Worm (Caenorhabditis elegans): Measurements from ENCODE around the gene ZK354.2.

ZK354.2 gene

ce11 chrIV:5334518-5334917 is 21.3 kb downstream of the ZK354.2 start (continued):
- TF ChIP-seq lin-14 (GFP tag; optimal IDR thresholded peaks at IDR 0.05), result peak; percentile 75
- TF ChIP-seq ets-5 (GFP tag; IDR thresholded peaks at IDR 0.05), result no peak
- TF ChIP-seq elt-2 (tag; optimal IDR thresholded peaks at IDR 0.05), result no peak

DNA sequence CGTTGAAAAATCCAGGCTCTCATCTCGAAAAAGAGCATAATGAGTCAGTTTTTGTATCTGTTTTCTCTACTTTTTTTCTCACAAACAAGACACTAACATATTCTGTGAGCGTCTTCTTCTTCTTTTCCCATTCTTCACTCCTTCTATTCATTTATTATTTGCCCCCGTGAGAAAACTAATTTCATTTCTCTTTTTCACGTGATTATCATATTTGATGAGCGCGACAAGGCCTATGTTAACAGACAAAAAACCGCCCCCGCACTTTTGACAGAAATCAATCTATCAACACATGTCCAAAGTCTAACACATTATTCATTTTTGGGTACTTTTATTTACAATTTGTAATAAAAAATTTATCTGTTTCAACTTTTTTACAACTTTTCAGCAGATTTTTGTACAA is 24.4 kb downstream of the ZK354.2 start:
- TF ChIP-seq mep-1 (tag; optimal IDR thresholded peaks at IDR 0.05), result peak; percentile 5
- no peak for TF ChIP-seq fos-1 (tag; optimal IDR thresholded peaks at IDR 0.05)
- no peak for TF ChIP-seq nhr-237 (tag; optimal IDR thresholded peaks at IDR 0.05)
- no peak for TF ChIP-seq skn-1 (tag; optimal IDR thresholded peaks at IDR 0.05)
- peak; percentile 49 for TF ChIP-seq nhr-71 (tag; optimal IDR thresholded peaks at IDR 0.05)
- TF ChIP-seq ztf-11 (tag; optimal IDR thresholded peaks at IDR 0.05), result no peak
- no peak for TF ChIP-seq F16B12.6 (tag; optimal IDR thresholded peaks at IDR 0.05)
- TF ChIP-seq lsy-2 (tag; optimal IDR thresholded peaks at IDR 0.05), result peak in 1 of 2 experiments; percentile 17
- no peak for TF ChIP-seq lir-3 (tag; optimal IDR thresholded peaks at IDR 0.05; ENCODE audit: poor library complexity)
- peak; percentile 22 for TF ChIP-seq nhr-20 (tag; optimal IDR thresholded peaks at IDR 0.05)
- TF ChIP-seq blmp-1 (tag; optimal IDR thresholded peaks at IDR 0.05), result peak; percentile 67
- no peak for TF ChIP-seq irx-1 (tag; optimal IDR thresholded peaks at IDR 0.05)
- no peak for TF ChIP-seq dsc-1 (tag; optimal IDR thresholded peaks at IDR 0.05)
- TF ChIP-seq efl-3 (GFP tag; optimal IDR thresholded peaks at IDR 0.05), result no peak
- TF ChIP-seq snu-23 (GFP tag; optimal IDR thresholded peaks at IDR 0.05), result peak; percentile 10
- TF ChIP-seq mef-2 (tag; optimal IDR thresholded peaks at IDR 0.05), result no peak
- peak in 1 of 6 experiments; percentile 47 for TF ChIP-seq elt-3 (tag; optimal IDR thresholded peaks at IDR 0.05)
- TF ChIP-seq nhr-77 (tag; optimal IDR thresholded peaks at IDR 0.05), result no peak
- TF ChIP-seq mdl-1 (tag; optimal IDR thresholded peaks at IDR 0.05), result no peak
- no peak for TF ChIP-seq tlp-1 (tag; optimal IDR thresholded peaks at IDR 0.05)
- TF ChIP-seq efl-1 (optimal IDR thresholded peaks at IDR 0.05), result no peak
- TF ChIP-seq efl-1 (GFP tag; optimal IDR thresholded peaks at IDR 0.05 in 1 of 2), result peak in 1 of 2 experiments; percentile 59
- no peak for TF ChIP-seq Y116A8C.19 (tag; optimal IDR thresholded peaks at IDR 0.05; ENCODE audit: borderline replicate concordance)
- no peak for TF ChIP-seq xbp-1 (tag; optimal IDR thresholded peaks at IDR 0.05)
- no peak for TF ChIP-seq fkh-10 (GFP tag; optimal IDR thresholded peaks at IDR 0.05)
- no peak for TF ChIP-seq ces-1 (GFP tag; optimal IDR thresholded peaks at IDR 0.05)
- TF ChIP-seq lin-35 (GFP tag; optimal IDR thresholded peaks at IDR 0.05), result peak in 1 of 2 experiments; percentile 25
- TF ChIP-seq isw-1 (GFP tag; IDR thresholded peaks at IDR 0.05), result no peak
- TF ChIP-seq unc-86 (tag; optimal IDR thresholded peaks at IDR 0.05), result peak; percentile 61
- TF ChIP-seq unc-62 (GFP tag; optimal IDR thresholded peaks at IDR 0.05), result no peak
- TF ChIP-seq lin-14 (GFP tag; optimal IDR thresholded peaks at IDR 0.05), result peak; percentile 69
- TF ChIP-seq pax-3 (tag; optimal IDR thresholded peaks at IDR 0.05), result no peak
- no peak for TF ChIP-seq ets-5 (GFP tag; IDR thresholded peaks at IDR 0.05)
- no peak for TF ChIP-seq lin-13 (GFP tag; optimal IDR thresholded peaks at IDR 0.05)
- TF ChIP-seq ama-1 (optimal IDR thresholded peaks at IDR 0.05), result no peak
- TF ChIP-seq nhr-85 (tag), result peak; percentile 81
- TF ChIP-seq nhr-76 (tag; optimal IDR thresholded peaks at IDR 0.05), result no peak
- no peak for TF ChIP-seq alr-1 (tag; optimal IDR thresholded peaks at IDR 0.05; ENCODE audit: borderline replicate concordance)
- TF ChIP-seq nhr-47 (tag; optimal IDR thresholded peaks at IDR 0.05), result no peak
- no peak for TF ChIP-seq aly-2 (tag; optimal IDR thresholded peaks at IDR 0.05)
- no peak for TF ChIP-seq ceh-90 (tag; optimal IDR thresholded peaks at IDR 0.05)
- no peak for TF ChIP-seq ceh-8 (GFP tag; optimal IDR thresholded peaks at IDR 0.05)

ce11 chrIV:5339255-5339654 is 26.1 kb downstream of the ZK354.2 start, which contains the start of gene Y4C6B.2:
Gene Y4C6B.2 (plus strand): TSS chrIV:5339574.
- TF ChIP-seq ama-1 (optimal IDR thresholded peaks at IDR 0.05), result no peak
- no peak for TF ChIP-seq egl-27 (tag; optimal IDR thresholded peaks at IDR 0.05)
- TF ChIP-seq lin-14 (GFP tag; optimal IDR thresholded peaks at IDR 0.05), result peak; percentile 15
- no peak for TF ChIP-seq tbx-2 (tag; optimal IDR thresholded peaks at IDR 0.05)
- TF ChIP-seq blmp-1 (tag; optimal IDR thresholded peaks at IDR 0.05), result peak; percentile 65
- TF ChIP-seq nhr-85 (tag), result peak; percentile 76
- no peak for TF ChIP-seq ztf-4 (tag; optimal IDR thresholded peaks at IDR 0.05)
- TF ChIP-seq fos-1 (tag; optimal IDR thresholded peaks at IDR 0.05), result no peak
- peak in 1 of 2 experiments; percentile 21 for TF ChIP-seq lsy-2 (tag; optimal IDR thresholded peaks at IDR 0.05)
- no peak for TF ChIP-seq nhr-19 (GFP tag; conservative IDR thresholded peaks at IDR 0.05)
- peak in 5 of 6 experiments; percentile 8 to 83 (median 11) for TF ChIP-seq elt-3 (tag; optimal IDR thresholded peaks at IDR 0.05)
- no peak for TF ChIP-seq skn-1 (tag; optimal IDR thresholded peaks at IDR 0.05)
